Fruit fly (Drosophila melanogaster): Measurements from ENCODE around the gene Nep1.

Nep1 gene

DNA sequence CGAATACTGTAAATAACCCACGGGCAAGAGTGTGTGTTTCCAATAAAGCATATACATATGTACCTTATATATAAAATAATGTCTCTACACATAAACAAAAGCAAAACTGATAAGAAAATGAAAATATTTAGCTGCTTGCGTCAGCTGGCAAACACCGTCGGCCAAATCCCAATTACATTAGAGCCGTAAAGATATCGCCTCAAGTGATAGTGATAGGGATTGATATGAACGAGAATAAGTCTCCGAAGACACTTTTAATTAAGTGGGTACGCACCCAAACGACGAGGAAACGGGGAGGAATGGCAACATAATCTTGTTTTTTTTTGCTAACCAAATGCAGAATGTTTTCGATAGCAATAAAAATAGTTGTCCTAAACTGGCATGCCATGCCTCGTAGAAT, 26.5 kb upstream of the Nep1 start:
- TF ChIP-seq Sry-β (GFP tag; optimal IDR thresholded peaks at IDR 0.05) (no peak), CG43689 (GFP tag; IDR thresholded peaks at IDR 0.05) (no peak), lbe (GFP tag; optimal IDR thresholded peaks at IDR 0.05) (no peak), fu2 (GFP tag; optimal IDR thresholded peaks at IDR 0.05) (no peak), Vsx1 (GFP tag; optimal IDR thresholded peaks at IDR 0.05) (no peak), exex (tag; optimal IDR thresholded peaks at IDR 0.05) (peak; percentile 81), HmgD (GFP tag; optimal IDR thresholded peaks at IDR 0.05) (no peak), CG11695 (GFP tag; IDR thresholded peaks at IDR 0.05) (no peak), nom (GFP tag; optimal IDR thresholded peaks at IDR 0.05) (no peak), CG3281 (GFP tag; optimal IDR thresholded peaks at IDR 0.05) (no peak), croc (GFP tag; conservative IDR thresholded peaks at IDR 0.05) (no peak), Blimp-1 (GFP tag; optimal IDR thresholded peaks at IDR 0.05) (no peak), CG10543 (GFP tag; optimal IDR thresholded peaks at IDR 0.05) (no peak), trem (tag; optimal IDR thresholded peaks at IDR 0.05) (no peak), CG12942 (GFP tag; optimal IDR thresholded peaks at IDR 0.05) (no peak), CG14710 (tag; optimal IDR thresholded peaks at IDR 0.05) (no peak), CG9932 (GFP tag; IDR thresholded peaks at IDR 0.05) (no peak), mirr (GFP tag; optimal IDR thresholded peaks at IDR 0.05) (peak; percentile 74), sug (tag; optimal IDR thresholded peaks at IDR 0.05) (peak; percentile 26), pho (GFP tag; optimal IDR thresholded peaks at IDR 0.05) (no peak), h (optimal IDR thresholded peaks at IDR 0.05) (no peak), Ets97D (GFP tag; optimal IDR thresholded peaks at IDR 0.05) (no peak), sd (tag; optimal IDR thresholded peaks at IDR 0.05) (peak; percentile 30), Pdp1 (GFP tag; optimal IDR thresholded peaks at IDR 0.05) (peak in 1 of 2 experiments; percentile 7)

DNA sequence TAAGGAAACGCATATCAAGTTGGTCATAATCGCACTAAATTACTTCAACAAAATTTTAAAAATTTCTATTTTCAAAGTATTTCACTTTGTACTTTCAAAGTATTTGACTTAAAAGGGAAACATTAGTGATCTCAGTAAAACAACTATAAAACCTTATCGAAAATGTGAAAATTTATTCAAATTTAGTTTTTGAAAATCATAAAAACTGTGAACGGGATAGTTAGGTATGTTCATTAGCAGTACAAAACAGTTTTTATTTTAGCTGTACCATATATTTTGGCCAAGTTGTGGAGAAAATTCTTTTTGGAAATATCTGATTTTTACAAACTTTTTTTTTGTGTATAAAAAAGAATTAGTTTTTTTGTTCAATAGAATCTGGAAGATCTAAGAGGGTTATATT, 24.7 kb upstream of the Nep1 start, which contains the start of gene CG43115:
TSS of gene CG43115 (minus strand) at position 101 of the 400 bp plus-strand sequence.
- no peak for TF ChIP-seq abd-A (tag; optimal IDR thresholded peaks at IDR 0.05)
- no peak for TF ChIP-seq Deaf1 (tag; optimal IDR thresholded peaks at IDR 0.05)
- no peak for TF ChIP-seq CG18011 (GFP tag; optimal IDR thresholded peaks at IDR 0.05)
- no peak for TF ChIP-seq stc (GFP tag; IDR thresholded peaks at IDR 0.05)
- no peak for TF ChIP-seq Kr (GFP tag; optimal IDR thresholded peaks at IDR 0.05)
- no peak for TF ChIP-seq CG14710 (tag; optimal IDR thresholded peaks at IDR 0.05)

- TF ChIP-seq Xbp1 (GFP tag; optimal IDR thresholded peaks at IDR 0.05) (peak; percentile 25), unpg (GFP tag; optimal IDR thresholded peaks at IDR 0.05) (peak; percentile 10), E2f1 (GFP tag; IDR thresholded peaks at IDR 0.05) (peak; percentile 21; the same call in 1 of the 2 replicates), nerfin-1 (tag; optimal IDR thresholded peaks at IDR 0.05) (peak; percentile 5), row (GFP tag; IDR thresholded peaks at IDR 0.05) (peak; percentile 58), CG3281 (GFP tag; optimal IDR thresholded peaks at IDR 0.05) (peak; percentile 25), CoRest (tag; optimal IDR thresholded peaks at IDR 0.05) (peak; percentile 38), stc (GFP tag; IDR thresholded peaks at IDR 0.05) (peak; percentile 52; the same call in 1 of the 2 replicates), CG14667 (GFP tag; IDR thresholded peaks at IDR 0.05) (no peak), CG2678 (tag; optimal IDR thresholded peaks at IDR 0.05) (peak; percentile 73), corto (GFP tag; optimal IDR thresholded peaks at IDR 0.05) (no peak), onecut (GFP tag; IDR thresholded peaks at IDR 0.05) (no peak), Hr51 (GFP tag; optimal IDR thresholded peaks at IDR 0.05) (peak in 1 of 2 experiments; percentile 76), phol (tag; optimal IDR thresholded peaks at IDR 0.05) (peak; percentile 68), CG2129 (GFP tag; IDR thresholded peaks at IDR 0.05; ENCODE audit: partially characterized antibody) (no peak), gem (tag; optimal IDR thresholded peaks at IDR 0.05) (peak; percentile 63), Camta (GFP tag; optimal IDR thresholded peaks at IDR 0.05) (no peak), CG10979 (tag; optimal IDR thresholded peaks at IDR 0.05) (peak; percentile 30), CG11504 (tag; optimal IDR thresholded peaks at IDR 0.05) (peak; percentile 95), CG17361 (GFP tag; IDR thresholded peaks at IDR 0.05) (peak; percentile 41; the same call in 1 of the 3 replicates)
Measured at dm6 chrX:6067281-6068008, 23.6 kb upstream of the Nep1 start, which contains the start of gene CG5928. TSS of gene CG5928 (plus strand) at chrX:6067958.
